Worm (Caenorhabditis elegans): ENCODE results near the gene Y34B4A.2.

DNA sequence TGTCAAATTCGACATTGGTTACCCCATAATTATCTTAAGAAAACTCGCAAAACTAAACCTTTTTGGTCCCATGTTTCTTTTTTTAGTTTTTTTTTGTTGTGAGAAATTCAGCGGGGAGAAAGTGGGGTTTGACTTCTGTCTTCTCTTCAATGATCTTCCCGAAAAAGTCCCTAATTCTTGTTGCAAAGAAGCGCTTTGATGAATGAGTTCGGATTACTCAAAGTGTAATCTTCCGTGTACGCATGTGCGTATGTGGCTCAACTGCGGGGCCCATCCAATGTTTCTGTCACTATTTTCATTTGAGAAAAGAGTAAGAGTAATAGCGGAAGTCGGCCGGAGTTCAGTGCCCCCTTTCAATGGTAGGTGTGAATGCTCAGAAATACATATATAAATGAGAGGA lies 31.9 kb downstream of the Y34B4A.2 start:
- TF ChIP-seq unc-62 (GFP tag; optimal IDR thresholded peaks at IDR 0.05) (no peak), aly-2 (tag; optimal IDR thresholded peaks at IDR 0.05) (no peak), ztf-11 (tag; optimal IDR thresholded peaks at IDR 0.05) (no peak), crh-2 (tag; optimal IDR thresholded peaks at IDR 0.05) (no peak), nhr-12 (tag; optimal IDR thresholded peaks at IDR 0.05) (no peak), lin-11 (tag; optimal IDR thresholded peaks at IDR 0.05) (no peak)

Measured in whole organism, L2 larva.